Fruit fly (Drosophila melanogaster) whole organism, pupa: ENCODE results near the gene vito.

Source experiments
- CG15710 ChIP-seq: fragments of 200-800 bp; sonication (Bioruptor generic); optimal IDR thresholded peaks from 2 replicates; lab custom pipeline; 2018; ENCODE audit warnings: missing biosample characterization, mild to moderate bottlenecking, missing genetic modification characterization, moderate library complexity
- CG32121 ChIP-seq: fragments of 200-800 bp; sonication (Bioruptor generic); IDR thresholded peaks from 2 replicates; pipeline ENCODE4 v1.3.6; 2022; ENCODE audit warnings: missing biosample characterization, missing genetic modification characterization
- EcR ChIP-seq: fragments of 200-800 bp; sonication (Bioruptor generic); optimal IDR thresholded peaks from 3 replicates; lab custom pipeline; 2019; ENCODE audit warnings: missing biosample characterization, missing genetic modification characterization, mild to moderate bottlenecking, moderate library complexity, missing genetic modification reagents

DNA sequence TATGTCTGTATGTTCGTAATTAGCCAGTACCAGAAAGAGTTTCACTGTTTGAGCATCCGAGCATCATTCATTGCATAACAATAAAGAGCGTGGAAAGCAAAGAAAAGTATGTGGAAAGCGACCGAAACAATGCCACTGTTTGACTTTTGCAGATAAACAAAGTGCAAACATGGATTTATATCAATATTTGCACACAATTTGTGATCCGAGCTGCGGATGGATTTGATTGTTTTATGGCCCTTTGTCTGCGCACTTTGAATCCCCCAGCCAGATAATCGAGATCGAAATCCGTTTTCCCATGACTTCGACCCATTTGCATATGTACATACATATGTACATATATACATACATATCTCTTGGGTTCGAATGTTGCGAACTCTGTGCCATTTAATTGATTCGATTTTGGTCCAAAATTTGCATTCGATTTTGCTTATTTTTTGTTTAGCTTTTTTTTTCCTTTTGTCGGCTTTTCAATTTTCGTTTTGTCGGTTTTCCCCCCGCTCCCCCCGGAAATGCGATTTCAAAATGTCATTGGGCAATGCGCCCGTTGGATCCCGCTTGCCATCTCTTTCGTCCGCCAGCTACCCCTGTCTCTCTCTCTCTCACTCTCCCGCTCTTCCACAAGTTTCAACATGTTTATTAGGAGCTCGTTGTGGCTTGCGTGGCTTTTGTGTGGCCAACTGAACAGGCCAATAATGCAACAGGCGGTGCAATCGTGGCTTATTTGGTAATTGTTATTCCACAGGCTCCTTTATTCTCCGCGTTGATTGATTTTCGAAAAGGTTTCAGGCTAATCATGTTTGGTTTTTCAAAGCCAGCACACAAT, 8.3 kb upstream of the vito start:
- TF ChIP-seq CG32121 (GFP tag; lab: Robert Waterston, UW) (0 out of 2 replicates have a peak, but pooled peaks have one; percentile 9), CG15710 (tag; lab: Kevin White, UChicago) (no peak), EcR (no peak)
